Fruit fly (Drosophila melanogaster) whole organism, adult: ENCODE data around the gene CG32986.

Experiments
- CG12768 ChIP-seq: fragments of 200-800 bp; sonication (Bioruptor generic); optimal IDR thresholded peaks from 2 replicates; lab custom pipeline; 2017; ENCODE audit warnings: missing biosample characterization, missing genetic modification characterization, mild to moderate bottlenecking, moderate library complexity, missing genetic modification reagents
- CG1620 ChIP-seq: fragments of 200-800 bp; sonication (Bioruptor generic); optimal IDR thresholded peaks from 2 replicates; lab custom pipeline; 2016; ENCODE audit warnings: missing biosample characterization, missing genetic modification characterization
- Clk ChIP-seq: fragments of 200-800 bp; sonication (Bioruptor generic); optimal IDR thresholded peaks from 2 replicates; lab custom pipeline; 2017; ENCODE audit warnings: missing biosample characterization, missing genetic modification characterization
- Mnt ChIP-seq: fragments of 200-800 bp; sonication (Bioruptor generic); optimal IDR thresholded peaks from 2 replicates; lab custom pipeline; 2016; ENCODE audit warnings: missing biosample characterization, mild to moderate bottlenecking, missing genetic modification characterization
- cnc ChIP-seq, 2 experiments: fragments of >200 bp; optimal IDR thresholded peaks; 2 replicates each; lab custom pipeline; 2017
- ovo ChIP-seq: fragments of 200-800 bp; sonication (Bioruptor generic); optimal IDR thresholded peaks from 2 replicates; lab custom pipeline; 2016; ENCODE audit warnings: missing biosample characterization, missing genetic modification characterization
- pad ChIP-seq: fragments of 200-800 bp; sonication (Bioruptor generic); optimal IDR thresholded peaks from 3 replicates; lab custom pipeline; 2017; ENCODE audit warnings: missing biosample characterization, missing genetic modification characterization, mild to moderate bottlenecking, moderate library complexity, missing genetic modification reagents

dm6 chr2L:8860767-8861166 is 1.8 kb upstream of the CG32986 start:
- TF ChIP-seq ovo (no peak), Mnt (GFP tag; lab: Kevin White, UChicago) (no peak), Clk (GFP tag; lab: Kevin White, UChicago) (no peak), CG1620 (no peak), CG12768 (GFP tag; lab: Kevin White, UChicago) (no peak), pad (GFP tag; lab: Kevin White, UChicago) (no peak), cnc (optimal IDR thresholded peaks at IDR 0.05; lab: Kevin White, UChicago) (no peak)
